Fruit fly (Drosophila melanogaster) whole organism, adult: ENCODE measurements around the gene Npc2d.
A peak's percentile ranks its signal among the peaks of the same experiment; 100 is the strongest.

Experiments used
- CG11617 ChIP-seq: fragments of 200-800 bp; sonication (Bioruptor generic); optimal IDR thresholded peaks from 2 replicates; lab custom pipeline; 2017; ENCODE audit warnings: mild to moderate bottlenecking, missing biosample characterization, missing genetic modification reagents, missing genetic modification characterization
- CG12768 ChIP-seq: fragments of 200-800 bp; sonication (Bioruptor generic); optimal IDR thresholded peaks from 2 replicates; lab custom pipeline; 2017; ENCODE audit warnings: missing biosample characterization, missing genetic modification characterization, mild to moderate bottlenecking, moderate library complexity, missing genetic modification reagents
- CG14711 ChIP-seq: fragments of 200-800 bp; sonication (Bioruptor generic); optimal IDR thresholded peaks from 2 replicates; lab custom pipeline; 2018; ENCODE audit warnings: missing biosample characterization, mild to moderate bottlenecking, missing genetic modification characterization, moderate library complexity
- CG1620 ChIP-seq: fragments of 200-800 bp; sonication (Bioruptor generic); optimal IDR thresholded peaks from 2 replicates; lab custom pipeline; 2016; ENCODE audit warnings: missing biosample characterization, missing genetic modification characterization
- CG33017 ChIP-seq: fragments of 200-800 bp; sonication (Bioruptor generic); optimal IDR thresholded peaks from 2 replicates; lab custom pipeline; 2018; ENCODE audit warnings: missing biosample characterization, mild to moderate bottlenecking, missing genetic modification characterization, moderate library complexity
- CG5204 ChIP-seq: fragments of 200-800 bp; sonication (Bioruptor generic); optimal IDR thresholded peaks from 2 replicates; lab custom pipeline; 2016; ENCODE audit warnings: missing biosample characterization, missing genetic modification characterization
- CG7045 ChIP-seq: fragments of 200-800 bp; sonication (Bioruptor generic); optimal IDR thresholded peaks from 2 replicates; lab custom pipeline; 2017; ENCODE audit warnings: missing biosample characterization, mild to moderate bottlenecking, missing genetic modification characterization
- CG7101 ChIP-seq: fragments of 200-800 bp; sonication (Bioruptor generic); optimal IDR thresholded peaks from 2 replicates; lab custom pipeline; 2018; ENCODE audit warnings: missing biosample characterization, mild to moderate bottlenecking, missing genetic modification characterization, moderate library complexity
- Clk ChIP-seq: fragments of 200-800 bp; sonication (Bioruptor generic); optimal IDR thresholded peaks from 2 replicates; lab custom pipeline; 2017; ENCODE audit warnings: missing biosample characterization, missing genetic modification characterization
- Crg-1 ChIP-seq: fragments of 200-800 bp; sonication (Bioruptor generic); optimal IDR thresholded peaks from 2 replicates; lab custom pipeline; 2016; ENCODE audit warnings: missing biosample characterization, missing genetic modification characterization
- Hr96 ChIP-seq: fragments of 200-800 bp; sonication (Bioruptor generic); optimal IDR thresholded peaks from 2 replicates; lab custom pipeline; 2016; ENCODE audit warnings: missing biosample characterization, missing genetic modification characterization
- Mnt ChIP-seq: fragments of 200-800 bp; sonication (Bioruptor generic); optimal IDR thresholded peaks from 2 replicates; lab custom pipeline; 2016; ENCODE audit warnings: missing biosample characterization, mild to moderate bottlenecking, missing genetic modification characterization
- bab1 ChIP-seq: fragments of 200-800 bp; sonication (Bioruptor generic); optimal IDR thresholded peaks from 3 replicates; lab custom pipeline; 2019; ENCODE audit warnings: missing biosample characterization, mild to moderate bottlenecking, missing genetic modification characterization, moderate library complexity
- cic ChIP-seq: fragments of 200-800 bp; sonication (Bioruptor generic); optimal IDR thresholded peaks from 2 replicates; lab custom pipeline; 2017; ENCODE audit warnings: missing biosample characterization, mild to moderate bottlenecking, missing genetic modification characterization, moderate library complexity
- cnc ChIP-seq, 2 experiments: fragments of >200 bp; optimal IDR thresholded peaks; 2 replicates each; lab custom pipeline; 2017
- kay ChIP-seq: fragments of 200-800 bp; sonication (Bioruptor generic); peaks from one replicate; lab custom pipeline; 2016; ENCODE audit warnings: missing biosample characterization, missing genetic modification characterization, borderline replicate concordance
- ovo ChIP-seq: fragments of 200-800 bp; sonication (Bioruptor generic); optimal IDR thresholded peaks from 2 replicates; lab custom pipeline; 2016; ENCODE audit warnings: missing biosample characterization, missing genetic modification characterization
- pad ChIP-seq: fragments of 200-800 bp; sonication (Bioruptor generic); optimal IDR thresholded peaks from 3 replicates; lab custom pipeline; 2017; ENCODE audit warnings: missing biosample characterization, missing genetic modification characterization, mild to moderate bottlenecking, moderate library complexity, missing genetic modification reagents
- tj ChIP-seq: fragments of 200-800 bp; sonication (Bioruptor generic); optimal IDR thresholded peaks from 3 replicates; lab custom pipeline; 2017; ENCODE audit warnings: missing biosample characterization, mild to moderate bottlenecking, missing genetic modification characterization, moderate library complexity

Gene Npc2d

dm6 chr3R:10042024-10042663, 13.7 kb downstream of the Npc2d start:
- TF ChIP-seq pad (no peak), kay (GFP tag; lab: Kevin White, UChicago) (no peak), CG5204 (GFP tag; lab: Kevin White, UChicago) (no peak), Clk (GFP tag; lab: Kevin White, UChicago) (no peak), bab1 (GFP tag; lab: Kevin White, UChicago) (no peak), Crg-1 (GFP tag; lab: Kevin White, UChicago) (no peak), CG12768 (GFP tag; lab: Kevin White, UChicago) (no peak)

dm6 chr3R:10040505-10040904, 15.4 kb downstream of the Npc2d start:
- TF ChIP-seq tj (peak; percentile 32), CG11617 (GFP tag; lab: Kevin White, UChicago) (no peak)

- TF ChIP-seq CG11617 (GFP tag; lab: Kevin White, UChicago) (no peak), CG1620 (no peak), Hr96 (GFP tag; lab: Kevin White, UChicago) (no peak), ovo (GFP tag; lab: Kevin White, UChicago) (no peak), cnc (optimal IDR thresholded peaks at IDR 0.05; lab: Kevin White, UChicago) (no peak), CG14711 (no peak), CG12768 (GFP tag; lab: Kevin White, UChicago) (no peak)
Observed at dm6 chr3R:10039188-10039587, 16.7 kb downstream of the Npc2d start.

- TF ChIP-seq tj (peak; percentile 18), cnc (optimal IDR thresholded peaks at IDR 0.05; lab: Kevin White, UChicago) (no peak), CG14711 (no peak), Mnt (GFP tag; lab: Kevin White, UChicago) (peak; percentile 54), CG7101 (tag; lab: Kevin White, UChicago) (no peak), cic (GFP tag; lab: Kevin White, UChicago) (peak; percentile 78)
Observed at dm6 chr3R:10035765-10036164, 20.1 kb downstream of the Npc2d start.

dm6 chr3R:10034995-10035446, 20.9 kb downstream of the Npc2d start:
- TF ChIP-seq CG5204 (GFP tag; lab: Kevin White, UChicago) = no peak
- TF ChIP-seq CG1620 = no peak
- TF ChIP-seq CG12768 (GFP tag; lab: Kevin White, UChicago) = no peak
- no peak for TF ChIP-seq CG14711
- TF ChIP-seq CG11617 (GFP tag; lab: Kevin White, UChicago) = no peak
- no peak for TF ChIP-seq Mnt (GFP tag; lab: Kevin White, UChicago)

- no peak for TF ChIP-seq CG5204 (GFP tag; lab: Kevin White, UChicago)
- no peak for TF ChIP-seq Hr96 (GFP tag; lab: Kevin White, UChicago)
- no peak for TF ChIP-seq pad
- no peak for TF ChIP-seq tj
- no peak for TF ChIP-seq bab1 (GFP tag; lab: Kevin White, UChicago)
- TF ChIP-seq CG1620 = no peak
- no peak for TF ChIP-seq CG11617 (GFP tag; lab: Kevin White, UChicago)
- TF ChIP-seq CG33017 (tag; lab: Kevin White, UChicago) = no peak
- no peak for TF ChIP-seq Crg-1 (GFP tag; lab: Kevin White, UChicago)
- TF ChIP-seq Clk (GFP tag; lab: Kevin White, UChicago) = no peak
- TF ChIP-seq cic (GFP tag; lab: Kevin White, UChicago) = no peak
- TF ChIP-seq CG14711 = no peak
- no peak for TF ChIP-seq Mnt (GFP tag; lab: Kevin White, UChicago)
- TF ChIP-seq CG7101 (tag; lab: Kevin White, UChicago) = no peak
- TF ChIP-seq cnc (optimal IDR thresholded peaks at IDR 0.05; lab: Kevin White, UChicago) = no peak
- no peak for TF ChIP-seq ovo (GFP tag; lab: Kevin White, UChicago)
- TF ChIP-seq CG7045 (GFP tag; lab: Kevin White, UChicago) = no peak
- TF ChIP-seq CG12768 (GFP tag; lab: Kevin White, UChicago) = no peak
- TF ChIP-seq kay (GFP tag; lab: Kevin White, UChicago) = no peak
Observed at dm6 chr3R:10032951-10033720, 22.7 kb downstream of the Npc2d start.

dm6 chr3R:10031480-10031879, 24.4 kb downstream of the Npc2d start:
- peak; percentile 92 for TF ChIP-seq kay (GFP tag; lab: Kevin White, UChicago)
- TF ChIP-seq Clk (GFP tag; lab: Kevin White, UChicago) = no peak
